Fruit fly (Drosophila melanogaster) whole organism, wandering third instar larva: ENCODE measurements around the gene CG31360.

Experiments
- CG9705 ChIP-seq: fragments of 200-800 bp; sonication (Bioruptor generic); optimal IDR thresholded peaks from 2 replicates; lab custom pipeline; 2018; ENCODE audit warnings: missing biosample characterization, mild to moderate bottlenecking, missing genetic modification characterization
- HLH106 ChIP-seq: fragments of 200-800 bp; optimal IDR thresholded peaks from 3 replicates; lab custom pipeline; 2019; ENCODE audit warnings: missing biosample characterization, mild to moderate bottlenecking, missing genetic modification characterization, moderate library complexity
- Hr78 ChIP-seq: fragments of >200 bp; optimal IDR thresholded peaks from 2 replicates; lab custom pipeline; 2017; ENCODE audit warnings: missing biosample characterization, missing genetic modification characterization
- pan ChIP-seq: fragments of >200 bp; optimal IDR thresholded peaks from 2 replicates; lab custom pipeline; 2017
- sv ChIP-seq: fragments of 200-800 bp; sonication (Bioruptor generic); optimal IDR thresholded peaks from 3 replicates; lab custom pipeline; 2016; ENCODE audit warnings: missing biosample characterization, missing genetic modification characterization
- usp ChIP-seq: fragments of >200 bp; optimal IDR thresholded peaks from 2 replicates; lab custom pipeline; 2017; ENCODE audit warnings: missing biosample characterization, missing genetic modification characterization

DNA sequence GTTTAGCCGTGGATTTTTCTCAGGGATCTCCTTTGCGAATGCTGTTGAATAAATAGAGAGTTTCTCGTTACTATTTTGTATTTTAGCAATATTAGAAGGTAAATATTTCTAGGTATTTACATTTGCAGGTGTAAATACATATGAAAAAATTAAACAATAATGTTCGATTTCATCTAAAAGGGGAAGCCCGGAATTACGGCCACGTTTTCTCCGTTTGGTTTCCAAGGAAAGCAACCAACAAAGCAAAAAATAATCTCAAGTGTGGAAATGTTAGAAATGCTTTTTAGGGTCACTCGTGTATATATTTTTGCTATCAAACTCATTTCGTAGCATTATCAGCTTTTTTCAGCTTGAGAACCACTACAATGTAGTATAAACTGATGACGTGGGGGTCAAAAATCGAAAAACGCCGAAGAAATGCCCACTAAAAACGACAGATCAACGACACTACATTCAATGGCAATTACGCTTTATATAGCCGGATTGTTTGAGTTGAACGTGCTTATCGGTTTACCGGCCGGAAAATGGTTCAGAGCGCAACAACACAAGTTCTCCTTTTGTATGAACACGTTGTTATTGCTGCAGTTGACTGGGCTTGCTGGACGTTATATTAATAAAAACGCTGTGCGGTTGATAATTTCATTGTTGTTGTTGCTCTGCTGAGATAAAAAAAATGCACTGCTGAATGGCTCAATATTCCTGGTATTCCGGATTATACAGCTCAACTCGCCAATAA is 6.6 kb upstream of the CG31360 start:
- no peak for TF ChIP-seq usp (GFP tag; lab: Kevin White, UChicago)
- TF ChIP-seq HLH106 (tag; lab: Kevin White, UChicago), result no peak
- TF ChIP-seq sv (GFP tag; lab: Kevin White, UChicago), result no peak
- TF ChIP-seq pan (lab: Kevin White, UChicago), result no peak
- TF ChIP-seq CG9705 (GFP tag; lab: Kevin White, UChicago), result no peak
- TF ChIP-seq Hr78 (GFP tag; lab: Kevin White, UChicago), result no peak
